Worm (Caenorhabditis elegans) whole organism, young adult: Measurements from ENCODE around the gene F34D10.9.

Source experiments
- C06A6.2 ChIP-seq: fragments of 200-800 bp; sonication (Bioruptor generic); conservative IDR thresholded peaks from 2 replicates; pipeline ENCODE4 v1.3.6; 2022; ENCODE audit warnings: missing genetic modification characterization, missing compliant biosample characterization
- F39B2.1 ChIP-seq: fragments of 200-800 bp; sonication (Bioruptor generic); IDR thresholded peaks from 2 replicates; pipeline ENCODE4 v1.3.6; 2022; ENCODE audit warnings: missing genetic modification reagents, missing genetic modification characterization, missing compliant biosample characterization
- F55B11.4 ChIP-seq: sonication (generic microtip); optimal IDR thresholded peaks from 2 replicates; lab custom pipeline; 2016; ENCODE audit warnings: missing compliant biosample characterization, missing genetic modification characterization, borderline replicate concordance; ENCODE audit not compliant: insufficient read depth
- K11D2.4 ChIP-seq: fragments of 200-800 bp; sonication (Bioruptor generic); IDR thresholded peaks from 2 replicates; pipeline ENCODE4 v1.3.6; 2022; ENCODE audit warnings: missing genetic modification reagents, missing genetic modification characterization, missing compliant biosample characterization
- K12H6.12 ChIP-seq: fragments of 200-800 bp; sonication (Bioruptor generic); optimal IDR thresholded peaks from 2 replicates; lab custom pipeline; 2018; ENCODE audit warnings: mild to moderate bottlenecking, missing genetic modification characterization, missing compliant biosample characterization
- aptf-2 ChIP-seq: fragments of 200-800 bp; sonication (Bioruptor generic); conservative IDR thresholded peaks from 2 replicates; pipeline ENCODE4 v1.3.6; 2022; ENCODE audit warnings: missing genetic modification reagents, missing genetic modification characterization, missing compliant biosample characterization
- aptf-3 ChIP-seq: fragments of 200-800 bp; sonication (Bioruptor generic); IDR thresholded peaks from 2 replicates; pipeline ENCODE4 v1.3.6; 2022; ENCODE audit warnings: missing genetic modification characterization, missing compliant biosample characterization
- attf-3 ChIP-seq: fragments of 200-800 bp; sonication (Bioruptor generic); conservative IDR thresholded peaks from 2 replicates; pipeline ENCODE4 v1.3.6; 2022; ENCODE audit warnings: missing genetic modification reagents, missing genetic modification characterization, missing compliant biosample characterization
- attf-5 ChIP-seq: fragments of 200-800 bp; sonication (Bioruptor generic); optimal IDR thresholded peaks from 2 replicates; lab custom pipeline; 2018; ENCODE audit warnings: mild to moderate bottlenecking, missing genetic modification characterization, missing compliant biosample characterization
- cebp-1 ChIP-seq, 2 experiments: fragments of 200-800 bp in 1 of 2; sonication (Bioruptor generic) in 1 of 2; sonication (generic microtip) in 1 of 2; IDR thresholded peaks in 1 of 2; optimal IDR thresholded peaks in 1 of 2; 2 replicates each; pipeline versions ENCODE4 v1.3.6 to Lab custom; 2017 to 2022; ENCODE audit warnings: missing compliant biosample characterization in 2 of 2, missing genetic modification characterization in 2 of 2, mild to moderate bottlenecking in 1 of 2, missing genetic modification reagents in 1 of 2, moderate library complexity in 1 of 2
- ceh-27 ChIP-seq: fragments of 200-800 bp; sonication (Bioruptor generic); optimal IDR thresholded peaks from 2 replicates; lab custom pipeline; 2018; ENCODE audit warnings: mild to moderate bottlenecking, missing genetic modification characterization, moderate library complexity, missing compliant biosample characterization
- ceh-79 ChIP-seq: sonication (generic microtip); optimal IDR thresholded peaks from 2 replicates; lab custom pipeline; 2017; ENCODE audit warnings: mild to moderate bottlenecking, missing genetic modification characterization, missing compliant biosample characterization
- egl-18 ChIP-seq: fragments of 200-800 bp; sonication (Bioruptor generic); IDR thresholded peaks from 2 replicates; pipeline ENCODE4 v1.3.6; 2022; ENCODE audit warnings: missing genetic modification reagents, missing genetic modification characterization, missing compliant biosample characterization
- hmg-1.2 ChIP-seq: fragments of 200-800 bp; sonication (Bioruptor generic); IDR thresholded peaks from 2 replicates; pipeline ENCODE4 v1.3.6; 2022; ENCODE audit warnings: missing genetic modification reagents, missing genetic modification characterization, missing compliant biosample characterization
- let-607 ChIP-seq, 2 experiments: fragments of 200-800 bp in 1 of 2; sonication (Bioruptor generic) in 1 of 2; sonication (generic microtip) in 1 of 2; optimal IDR thresholded peaks; 2 replicates each; lab custom pipeline; 2016 to 2018; ENCODE audit warnings: mild to moderate bottlenecking in 2 of 2, missing compliant biosample characterization in 2 of 2, missing genetic modification characterization in 2 of 2, moderate library complexity in 2 of 2, missing genotype in 1 of 2
- lin-35 ChIP-seq, 3 experiments: fragments of 150-350 bp in 2 of 3; sonication (generic microtip) in 1 of 3; optimal IDR thresholded peaks; 2 replicates each; lab custom pipeline; 2014 to 2018; ENCODE audit warnings: missing biosample characterization in 3 of 3, missing genetic modification characterization in 3 of 3, missing genetic modification reagents in 3 of 3
- lin-40 ChIP-seq: sonication (generic microtip); optimal IDR thresholded peaks from 2 replicates; lab custom pipeline; 2016; ENCODE audit warnings: missing genetic modification characterization, mild to moderate bottlenecking, missing compliant biosample characterization, missing genotype, missing genetic modification reagents
- madf-3 ChIP-seq: fragments of 200-800 bp; sonication (Bioruptor generic); IDR thresholded peaks from 2 replicates; pipeline ENCODE4 v1.3.6; 2022; ENCODE audit warnings: missing genetic modification reagents, missing genetic modification characterization, missing compliant biosample characterization
- madf-8 ChIP-seq: fragments of 200-800 bp; sonication (Bioruptor generic); conservative IDR thresholded peaks from 2 replicates; pipeline ENCODE4 v1.3.6; 2022; ENCODE audit warnings: missing genetic modification reagents, missing genetic modification characterization, missing compliant biosample characterization
- mcd-1 ChIP-seq: fragments of 200-800 bp; sonication (Bioruptor generic); IDR thresholded peaks from 2 replicates; pipeline ENCODE4 v1.3.6; 2022; ENCODE audit warnings: missing genetic modification reagents, missing genetic modification characterization, missing compliant biosample characterization
- nfyb-1 ChIP-seq: fragments of 200-800 bp; sonication (Bioruptor generic); IDR thresholded peaks from 2 replicates; pipeline ENCODE4 v1.3.6; 2022; ENCODE audit warnings: missing genetic modification reagents, missing genetic modification characterization, missing compliant biosample characterization
- nhr-27 ChIP-seq: fragments of 200-800 bp; sonication (Bioruptor generic); optimal IDR thresholded peaks from 2 replicates; lab custom pipeline; 2018; ENCODE audit warnings: mild to moderate bottlenecking, missing genetic modification characterization, moderate library complexity, missing compliant biosample characterization
- repo-1 ChIP-seq: sonication (generic microtip); optimal IDR thresholded peaks from 2 replicates; lab custom pipeline; 2017; ENCODE audit warnings: mild to moderate bottlenecking, missing genetic modification characterization, missing compliant biosample characterization
- unc-130 ChIP-seq: sonication (generic microtip); optimal IDR thresholded peaks from 2 replicates; lab custom pipeline; 2016; ENCODE audit warnings: missing genetic modification reagents, missing genetic modification characterization, missing compliant biosample characterization
- zfh-2 ChIP-seq: fragments of 200-800 bp; sonication (Bioruptor generic); conservative IDR thresholded peaks from 2 replicates; pipeline ENCODE4 v1.3.6; 2022; ENCODE audit warnings: missing genetic modification reagents, missing genetic modification characterization, missing compliant biosample characterization

Gene F34D10.9

ce11 chrIII:3682869-3683403, 46.5 kb downstream of the F34D10.9 start:
- TF ChIP-seq egl-18 (GFP tag; lab: Robert Waterston, UW): no peak
- TF ChIP-seq repo-1: no peak
- TF ChIP-seq madf-8 (GFP tag; lab: Robert Waterston, UW): no peak
- TF ChIP-seq nfyb-1: peak; percentile 84

ce11 chrIII:3681351-3681938, 48.0 kb downstream of the F34D10.9 start:
- no peak for TF ChIP-seq unc-130 (GFP tag; lab: Kevin White, UChicago)
- TF ChIP-seq lin-40 (tag; lab: Kevin White, UChicago): peak; percentile 2
- peak; percentile 81 for TF ChIP-seq hmg-1.2 (GFP tag; lab: Robert Waterston, UW)

ce11 chrIII:3679083-3679482, 50.3 kb downstream of the F34D10.9 start:
- TF ChIP-seq aptf-3 (no peak), aptf-2 (GFP tag; lab: Robert Waterston, UW) (no peak), F39B2.1 (no peak)

ce11 chrIII:3677378-3677777, 52.0 kb downstream of the F34D10.9 start:
- TF ChIP-seq nfyb-1: peak; percentile 66; the same call in 1 of the 2 replicates
- peak; percentile 82 for TF ChIP-seq K12H6.12 (tag; lab: Kevin White, UChicago)
- TF ChIP-seq attf-5 (GFP tag; lab: Kevin White, UChicago): peak; percentile 25
- peak in 1 of 3 experiments; percentile 59 for TF ChIP-seq lin-35 (GFP tag; optimal IDR thresholded peaks at IDR 0.05; lab: Kevin White, UChicago)
- no peak for TF ChIP-seq attf-3
- TF ChIP-seq hmg-1.2 (GFP tag; lab: Robert Waterston, UW): peak; percentile 79
- peak; percentile 49; the same call in 1 of the 2 replicates for TF ChIP-seq zfh-2 (GFP tag; lab: Robert Waterston, UW)
- TF ChIP-seq madf-3 (GFP tag; lab: Robert Waterston, UW): 0 out of 2 replicates have a peak, but pooled peaks have one; percentile 60
- 0 out of 2 replicates have a peak, but pooled peaks have one; percentile 23 for TF ChIP-seq K11D2.4 (GFP tag; lab: Robert Waterston, UW)
- TF ChIP-seq F55B11.4 (tag; lab: Kevin White, UChicago): no peak
- TF ChIP-seq lin-40 (tag; lab: Kevin White, UChicago): peak; percentile 70
- no peak for TF ChIP-seq nhr-27 (tag; lab: Kevin White, UChicago)
- TF ChIP-seq ceh-27 (GFP tag; lab: Kevin White, UChicago): peak; percentile 66
- TF ChIP-seq mcd-1: peak; percentile 44
- TF ChIP-seq ceh-79 (tag; lab: Kevin White, UChicago): no peak
- TF ChIP-seq let-607 (tag; optimal IDR thresholded peaks at IDR 0.05; lab: Kevin White, UChicago): no peak
- TF ChIP-seq C06A6.2 (GFP tag; lab: Robert Waterston, UW): 0 out of 2 replicates have a peak, but pooled peaks have one; percentile 33
- no peak for TF ChIP-seq cebp-1 (GFP tag; IDR thresholded peaks at IDR 0.05; lab: Robert Waterston, UW)
- peak; percentile 46 for TF ChIP-seq cebp-1 (tag; optimal IDR thresholded peaks at IDR 0.05; lab: Kevin White, UChicago)
